Worm (Caenorhabditis elegans): ENCODE results near the gene saeg-1.

The saeg-1 gene

DNA sequence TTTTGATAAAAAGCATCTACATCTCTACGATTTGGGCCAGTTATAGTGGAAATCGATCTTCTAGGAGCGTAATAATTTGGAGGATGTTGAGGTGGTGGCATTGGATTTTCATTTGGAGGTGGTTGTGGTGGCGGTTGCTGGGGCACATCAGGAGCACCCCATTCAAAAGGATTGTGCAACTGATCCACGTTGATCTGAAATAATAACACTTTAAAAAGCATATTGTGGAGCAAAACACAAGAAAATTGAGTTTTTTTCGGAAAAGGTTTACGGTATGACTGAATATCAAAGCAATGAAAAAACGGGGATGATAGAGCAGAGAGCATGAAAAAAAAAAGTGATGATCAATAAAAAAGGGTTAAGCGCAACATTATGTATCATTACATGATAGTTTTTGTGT, at the start of gene saeg-1:
Gene saeg-1 (minus strand): TSS at position 101 of the 400 bp plus-strand sequence.
- TF ChIP-seq ceh-82 (tag; optimal IDR thresholded peaks at IDR 0.05) (no peak), nhr-47 (tag; optimal IDR thresholded peaks at IDR 0.05) (no peak)

DNA sequence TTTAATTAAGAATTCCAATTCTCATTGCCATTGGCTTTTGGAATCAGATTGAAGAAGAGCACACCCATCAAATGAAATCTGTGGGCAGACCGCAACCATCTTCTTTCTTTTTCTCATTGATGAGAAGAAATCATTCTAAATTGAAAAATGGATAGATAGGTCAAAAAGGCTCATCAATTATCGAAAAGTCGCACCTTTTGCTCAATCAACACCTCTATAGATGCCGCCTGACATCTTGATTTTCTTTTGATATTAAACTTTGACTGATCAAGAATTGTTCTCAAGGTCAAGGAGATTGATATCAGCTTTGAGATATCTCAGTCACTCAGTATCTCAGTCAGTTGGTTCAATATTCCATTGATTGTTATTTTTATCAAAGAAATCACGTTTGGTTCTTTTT, 44.5 kb upstream of the saeg-1 start:
- no peak for TF ChIP-seq zag-1 (tag; optimal IDR thresholded peaks at IDR 0.05)
- peak; percentile 49 for TF ChIP-seq rnt-1 (tag; optimal IDR thresholded peaks at IDR 0.05)
- no peak for TF ChIP-seq ztf-11 (tag; optimal IDR thresholded peaks at IDR 0.05)
- peak; percentile 5 for TF ChIP-seq pag-3 (tag; optimal IDR thresholded peaks at IDR 0.05; ENCODE audit: borderline replicate concordance, insufficient read depth)
- TF ChIP-seq Y116A8C.19 (tag; optimal IDR thresholded peaks at IDR 0.05; ENCODE audit: borderline replicate concordance): no peak
- TF ChIP-seq sox-4 (tag; optimal IDR thresholded peaks at IDR 0.05): no peak
- no peak for TF ChIP-seq sup-37 (GFP tag; optimal IDR thresholded peaks at IDR 0.05)
- TF ChIP-seq ama-1 (optimal IDR thresholded peaks at IDR 0.05): no peak
- TF ChIP-seq nhr-77 (tag; optimal IDR thresholded peaks at IDR 0.05): no peak
- TF ChIP-seq lin-39 (tag; optimal IDR thresholded peaks at IDR 0.05): peak; percentile 65
- TF ChIP-seq dpl-1 (GFP tag; optimal IDR thresholded peaks at IDR 0.05): no peak
- no peak for TF ChIP-seq ceh-88 (GFP tag; IDR thresholded peaks at IDR 0.05)
- TF ChIP-seq ceh-63 (GFP tag; optimal IDR thresholded peaks at IDR 0.05): no peak
- TF ChIP-seq ces-1 (GFP tag; optimal IDR thresholded peaks at IDR 0.05): no peak
- no peak for TF ChIP-seq egl-13 (tag; optimal IDR thresholded peaks at IDR 0.05)
- no peak for TF ChIP-seq hlh-17 (GFP tag; optimal IDR thresholded peaks at IDR 0.05; ENCODE audit: borderline replicate concordance)
- TF ChIP-seq nhr-76 (tag; optimal IDR thresholded peaks at IDR 0.05): no peak
- peak; percentile 51 for TF ChIP-seq nhr-71 (tag; optimal IDR thresholded peaks at IDR 0.05)
- peak; percentile 44 for TF ChIP-seq lin-14 (GFP tag; optimal IDR thresholded peaks at IDR 0.05)
- TF ChIP-seq alr-1 (tag; optimal IDR thresholded peaks at IDR 0.05; ENCODE audit: borderline replicate concordance): no peak
- no peak for TF ChIP-seq nhr-85 (tag)
- TF ChIP-seq nhr-90 (tag; optimal IDR thresholded peaks at IDR 0.05; ENCODE audit: poor library complexity): no peak
- TF ChIP-seq nhr-11 (tag; optimal IDR thresholded peaks at IDR 0.05): no peak
- no peak for TF ChIP-seq nhr-84 (tag; optimal IDR thresholded peaks at IDR 0.05)
- TF ChIP-seq snu-23 (GFP tag; optimal IDR thresholded peaks at IDR 0.05): no peak
- TF ChIP-seq sptf-1 (tag; optimal IDR thresholded peaks at IDR 0.05): no peak
- no peak for TF ChIP-seq swsn-7 (tag; optimal IDR thresholded peaks at IDR 0.05)
- no peak for TF ChIP-seq lir-3 (tag; optimal IDR thresholded peaks at IDR 0.05; ENCODE audit: poor library complexity)
- TF ChIP-seq mdl-1 (tag; optimal IDR thresholded peaks at IDR 0.05): no peak
- TF ChIP-seq tbx-2 (tag; optimal IDR thresholded peaks at IDR 0.05): no peak
- TF ChIP-seq lsy-2 (tag; optimal IDR thresholded peaks at IDR 0.05): peak in 1 of 2 experiments; percentile 26
- TF ChIP-seq C16A3.4 (tag; optimal IDR thresholded peaks at IDR 0.05): no peak
- no peak for TF ChIP-seq egl-27 (tag; optimal IDR thresholded peaks at IDR 0.05)
- no peak for TF ChIP-seq elt-3 (tag; optimal IDR thresholded peaks at IDR 0.05)
- no peak for TF ChIP-seq nhr-20 (tag; optimal IDR thresholded peaks at IDR 0.05)
- no peak for TF ChIP-seq aha-1 (tag; optimal IDR thresholded peaks at IDR 0.05)
- no peak for TF ChIP-seq grh-1 (GFP tag; IDR thresholded peaks at IDR 0.05)
- TF ChIP-seq mef-2 (tag; optimal IDR thresholded peaks at IDR 0.05): no peak
- no peak for TF ChIP-seq dsc-1 (tag; optimal IDR thresholded peaks at IDR 0.05)
- TF ChIP-seq lin-35 (GFP tag; optimal IDR thresholded peaks at IDR 0.05): no peak
